Fruit fly (Drosophila melanogaster) whole organism, embryonic: ENCODE measurements around the gene dgrn.

Experiments used
- CG10959 ChIP-seq: fragments of 200-800 bp; sonication (Bioruptor generic); IDR thresholded peaks from 2 replicates; pipeline ENCODE4 v1.3.6; 2022; ENCODE audit warnings: missing biosample characterization, missing genetic modification characterization
- CG14014 ChIP-seq: fragments of 200-800 bp; sonication (Bioruptor generic); IDR thresholded peaks from 2 replicates; pipeline ENCODE4 v1.3.6; 2022; ENCODE audit warnings: missing biosample characterization, missing genetic modification characterization
- CG5245 ChIP-seq: fragments of 200-800 bp; sonication (Bioruptor generic); optimal IDR thresholded peaks from 3 replicates; lab custom pipeline; 2016; ENCODE audit warnings: missing biosample characterization, missing genetic modification characterization
- Dll ChIP-seq: fragments of 200-800 bp; sonication (Bioruptor generic); IDR thresholded peaks from 4 replicates; pipeline ENCODE4 v1.3.6; 2022; ENCODE audit warnings: missing biosample characterization, missing genetic modification characterization; ENCODE audit not compliant: partially characterized antibody
- Ets97D ChIP-seq: fragments of 200-800 bp; sonication (Bioruptor generic); optimal IDR thresholded peaks from 3 replicates; lab custom pipeline; 2016; ENCODE audit warnings: missing biosample characterization, missing genetic modification characterization
- Mrtf ChIP-seq: fragments of 200-800 bp; sonication (Bioruptor generic); IDR thresholded peaks from 3 replicates; pipeline ENCODE4 v1.3.6; 2022; ENCODE audit warnings: missing biosample characterization, missing genetic modification characterization
- NK7.1 ChIP-seq: fragments of 200-800 bp; sonication (Bioruptor generic); optimal IDR thresholded peaks from 3 replicates; lab custom pipeline; 2016; ENCODE audit warnings: missing biosample characterization, missing genetic modification characterization
- YL-1 ChIP-seq: fragments of 200-800 bp; sonication (Bioruptor generic); optimal IDR thresholded peaks from 3 replicates; lab custom pipeline; 2017; ENCODE audit warnings: missing biosample characterization, mild to moderate bottlenecking, missing genetic modification characterization
- ab ChIP-seq: fragments of 200-800 bp; sonication (Bioruptor generic); optimal IDR thresholded peaks from 2 replicates; lab custom pipeline; 2016; ENCODE audit warnings: missing biosample characterization, missing genetic modification characterization
- gsb ChIP-seq: fragments of 200-800 bp; sonication (Bioruptor generic); IDR thresholded peaks from 2 replicates; pipeline ENCODE4 v1.3.6; 2022; ENCODE audit warnings: missing biosample characterization, missing genetic modification characterization
- gsb-n ChIP-seq: fragments of 200-800 bp; sonication (Bioruptor generic); optimal IDR thresholded peaks from 3 replicates; lab custom pipeline; 2018; ENCODE audit warnings: missing biosample characterization, mild to moderate bottlenecking, missing genetic modification characterization
- hb ChIP-seq: fragments of 200-800 bp; sonication (Bioruptor generic); IDR thresholded peaks from 3 replicates; pipeline ENCODE4 v1.3.6; 2022; ENCODE audit warnings: missing biosample characterization, missing genetic modification characterization; ENCODE audit not compliant: partially characterized antibody
- lab ChIP-seq: fragments of 200-800 bp; sonication (Bioruptor generic); optimal IDR thresholded peaks from 3 replicates; lab custom pipeline; 2017; ENCODE audit warnings: missing biosample characterization, missing genetic modification characterization, mild to moderate bottlenecking, moderate library complexity, missing genetic modification reagents

dm6 chr3R:5780976-5781375, 43.4 kb upstream of the dgrn start, which contains the start of gene CG2082:
- TF ChIP-seq gsb-n (tag; lab: Kevin White, UChicago) (no peak), ab (GFP tag; lab: Kevin White, UChicago) (no peak), hb (GFP tag; lab: Robert Waterston, UW) (no peak), gsb (no peak), NK7.1 (no peak), Dll (GFP tag; lab: Robert Waterston, UW) (no peak), CG5245 (GFP tag; lab: Kevin White, UChicago) (no peak), lab (no peak), CG14014 (no peak), Mrtf (GFP tag; lab: Robert Waterston, UW) (no peak), Ets97D (GFP tag; lab: Kevin White, UChicago) (no peak), YL-1 (no peak), CG10959 (GFP tag; lab: Robert Waterston, UW) (no peak)
